Worm (Caenorhabditis elegans) whole organism, young adult: ENCODE results near the gene ZC395.11.

ENCODE experiments used
- cebp-1 ChIP-seq, 2 experiments: fragments of 200-800 bp in 1 of 2; sonication (Bioruptor generic) in 1 of 2; sonication (generic microtip) in 1 of 2; IDR thresholded peaks in 1 of 2; optimal IDR thresholded peaks in 1 of 2; 2 replicates each; pipeline versions ENCODE4 v1.3.6 to Lab custom; 2017 to 2022; ENCODE audit warnings: missing compliant biosample characterization in 2 of 2, missing genetic modification characterization in 2 of 2, mild to moderate bottlenecking in 1 of 2, missing genetic modification reagents in 1 of 2, moderate library complexity in 1 of 2
- chd-7 ChIP-seq: sonication (generic microtip); optimal IDR thresholded peaks from 2 replicates; lab custom pipeline; 2016; ENCODE audit warnings: mild to moderate bottlenecking, missing genetic modification characterization, moderate library complexity, missing compliant biosample characterization
- ekl-4 ChIP-seq: fragments of 200-800 bp; sonication (Bioruptor generic); IDR thresholded peaks from 2 replicates; pipeline ENCODE4 v1.3.6; 2022; ENCODE audit warnings: missing genetic modification reagents, missing genetic modification characterization, missing compliant biosample characterization
- nhr-120 ChIP-seq: fragments of 200-800 bp; sonication (Bioruptor generic); IDR thresholded peaks from 2 replicates; pipeline ENCODE4 v1.3.6; 2022; ENCODE audit warnings: missing genetic modification characterization, missing compliant biosample characterization
- nhr-80 ChIP-seq: sonication (generic microtip); optimal IDR thresholded peaks from 2 replicates; lab custom pipeline; 2016; ENCODE audit warnings: missing genetic modification characterization, missing compliant biosample characterization
- unc-62 ChIP-seq: fragments of 150-350 bp; optimal IDR thresholded peaks from 2 replicates; lab custom pipeline; 2014; ENCODE audit warnings: missing biosample characterization, missing genetic modification reagents, missing genetic modification characterization
- zim-3 ChIP-seq: sonication (generic microtip); optimal IDR thresholded peaks from 2 replicates; lab custom pipeline; 2017; ENCODE audit warnings: mild to moderate bottlenecking, missing genetic modification characterization, moderate library complexity, missing compliant biosample characterization

DNA sequence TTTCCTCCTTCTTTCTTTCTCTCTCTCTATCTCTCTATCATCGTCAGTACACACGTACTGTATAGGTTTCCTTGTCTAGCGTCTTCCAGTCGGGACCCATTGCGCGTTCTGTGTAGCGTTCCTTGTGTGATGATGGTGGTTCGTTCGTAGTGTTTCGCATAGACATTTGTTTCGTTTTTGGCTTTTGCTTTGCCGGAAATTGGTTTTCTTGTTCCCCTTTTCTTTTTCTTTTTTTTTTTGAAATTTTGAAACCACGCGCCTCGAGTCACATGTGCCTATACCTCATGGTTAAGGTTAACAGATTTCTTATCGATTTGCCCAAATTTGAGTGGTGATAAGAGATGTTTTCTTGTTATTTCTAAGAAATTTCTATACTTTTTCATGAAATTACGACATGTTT lies 32.5 kb upstream of the ZC395.11 start:
- TF ChIP-seq ekl-4 (GFP tag; lab: Robert Waterston, UW) (no peak), nhr-80 (tag; lab: Kevin White, UChicago) (peak; percentile 8), chd-7 (tag; lab: Kevin White, UChicago) (no peak), cebp-1 (GFP tag; IDR thresholded peaks at IDR 0.05; lab: Robert Waterston, UW) (no peak), cebp-1 (tag; optimal IDR thresholded peaks at IDR 0.05; lab: Kevin White, UChicago) (peak; percentile 17), unc-62 (GFP tag; lab: Kevin White, UChicago) (no peak), nhr-120 (GFP tag; lab: Robert Waterston, UW) (no peak), zim-3 (no peak)
